Worm (Caenorhabditis elegans) whole organism, L2 larva: ENCODE results near the gene rpl-21.

Source experiments
- aly-2 ChIP-seq: fragments of 150-350 bp; optimal IDR thresholded peaks from 2 replicates; lab custom pipeline; 2014; ENCODE audit warnings: missing biosample characterization, missing genetic modification characterization
- ama-1 ChIP-seq: fragments of 150-350 bp; optimal IDR thresholded peaks from 2 replicates; lab custom pipeline; 2018; ENCODE audit warnings: inconsistent platforms
- dmd-4 ChIP-seq: sonication (generic microtip); optimal IDR thresholded peaks from 2 replicates; lab custom pipeline; 2017; ENCODE audit warnings: missing biosample characterization, missing genetic modification characterization
- lsy-2 ChIP-seq, 2 experiments: fragments of 150-350 bp in 1 of 2; sonication (generic microtip) in 1 of 2; optimal IDR thresholded peaks; 2 replicates each; lab custom pipeline; 2014 to 2017; ENCODE audit warnings: missing biosample characterization in 2 of 2, missing genetic modification characterization in 2 of 2
- mbf-1 ChIP-seq: sonication (generic microtip); optimal IDR thresholded peaks from 2 replicates; lab custom pipeline; 2017; ENCODE audit warnings: missing biosample characterization, missing genetic modification characterization
- mdl-1 ChIP-seq, 2 experiments: fragments of 150-350 bp in 1 of 2; sonication (generic microtip) in 1 of 2; optimal IDR thresholded peaks; 2 replicates each; lab custom pipeline; 2017; ENCODE audit warnings: missing biosample characterization in 2 of 2, missing genetic modification characterization in 2 of 2
- nhr-21 ChIP-seq: fragments of 150-350 bp; optimal IDR thresholded peaks from 2 replicates; lab custom pipeline; 2014; ENCODE audit warnings: missing biosample characterization, missing genetic modification characterization
- nhr-25 ChIP-seq: fragments of 150-350 bp; sonication (generic microtip); optimal IDR thresholded peaks from 3 replicates; lab custom pipeline; 2014; ENCODE audit warnings: missing biosample characterization, missing genetic modification characterization
- unc-62 ChIP-seq: fragments of 150-350 bp; optimal IDR thresholded peaks from 2 replicates; lab custom pipeline; 2014; ENCODE audit warnings: missing biosample characterization, missing genetic modification reagents, missing genetic modification characterization
- ztf-11 ChIP-seq: sonication (generic microtip); optimal IDR thresholded peaks from 2 replicates; lab custom pipeline; 2017; ENCODE audit warnings: missing biosample characterization, missing genetic modification characterization

ce11 chrIII:8093079-8093623, 36.9 kb downstream of the rpl-21 start, which contains the start of gene K06H7.2:
- TF ChIP-seq mdl-1 (tag; optimal IDR thresholded peaks at IDR 0.05; lab: Kevin White, UChicago) = no peak
- no peak for TF ChIP-seq ztf-11 (tag; lab: Kevin White, UChicago)
- no peak for TF ChIP-seq nhr-21
- no peak for TF ChIP-seq ama-1
- TF ChIP-seq unc-62 (GFP tag; lab: Kevin White, UChicago) = no peak
- peak; percentile 46 for TF ChIP-seq nhr-25
- no peak for TF ChIP-seq dmd-4 (tag; lab: Kevin White, UChicago)
- no peak for TF ChIP-seq aly-2 (tag; lab: Kevin White, UChicago)
- peak; percentile 63 to 85 for TF ChIP-seq lsy-2 (tag; optimal IDR thresholded peaks at IDR 0.05; lab: Kevin White, UChicago)
- no peak for TF ChIP-seq mbf-1 (tag; lab: Kevin White, UChicago)
